Fruit fly (Drosophila melanogaster) whole organism, adult: ENCODE measurements around the gene AP-1mu.

Experiments
- CG12768 ChIP-seq: fragments of 200-800 bp; sonication (Bioruptor generic); optimal IDR thresholded peaks from 2 replicates; lab custom pipeline; 2017; ENCODE audit warnings: missing biosample characterization, missing genetic modification characterization, mild to moderate bottlenecking, moderate library complexity, missing genetic modification reagents
- CG5204 ChIP-seq: fragments of 200-800 bp; sonication (Bioruptor generic); optimal IDR thresholded peaks from 2 replicates; lab custom pipeline; 2016; ENCODE audit warnings: missing biosample characterization, missing genetic modification characterization
- CG7101 ChIP-seq: fragments of 200-800 bp; sonication (Bioruptor generic); optimal IDR thresholded peaks from 2 replicates; lab custom pipeline; 2018; ENCODE audit warnings: missing biosample characterization, mild to moderate bottlenecking, missing genetic modification characterization, moderate library complexity
- Clk ChIP-seq: fragments of 200-800 bp; sonication (Bioruptor generic); optimal IDR thresholded peaks from 2 replicates; lab custom pipeline; 2017; ENCODE audit warnings: missing biosample characterization, missing genetic modification characterization
- Crg-1 ChIP-seq: fragments of 200-800 bp; sonication (Bioruptor generic); optimal IDR thresholded peaks from 2 replicates; lab custom pipeline; 2016; ENCODE audit warnings: missing biosample characterization, missing genetic modification characterization
- Mnt ChIP-seq: fragments of 200-800 bp; sonication (Bioruptor generic); optimal IDR thresholded peaks from 2 replicates; lab custom pipeline; 2016; ENCODE audit warnings: missing biosample characterization, mild to moderate bottlenecking, missing genetic modification characterization
- bab1 ChIP-seq: fragments of 200-800 bp; sonication (Bioruptor generic); optimal IDR thresholded peaks from 3 replicates; lab custom pipeline; 2019; ENCODE audit warnings: missing biosample characterization, mild to moderate bottlenecking, missing genetic modification characterization, moderate library complexity
- kay ChIP-seq: fragments of 200-800 bp; sonication (Bioruptor generic); peaks from one replicate; lab custom pipeline; 2016; ENCODE audit warnings: missing biosample characterization, missing genetic modification characterization, borderline replicate concordance

DNA sequence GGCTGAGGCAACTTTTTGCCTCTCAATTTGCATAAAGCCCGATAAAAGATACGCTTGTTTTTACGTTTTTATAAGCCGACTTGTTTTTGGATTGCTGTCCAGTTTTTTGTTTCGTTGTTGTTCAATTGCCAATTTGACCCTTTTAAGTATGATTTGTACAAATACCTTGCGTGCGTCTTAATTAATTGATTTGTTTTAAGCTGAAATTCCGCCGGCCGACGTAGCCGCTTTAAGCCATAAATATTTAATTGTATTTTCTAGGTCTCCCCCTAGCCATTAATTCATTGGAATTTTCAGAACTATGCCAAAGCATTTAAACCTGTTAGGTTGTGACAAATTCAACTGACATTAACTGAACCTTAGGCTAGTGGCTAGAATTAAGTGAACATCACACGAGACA lies 37.3 kb upstream of the AP-1mu start:
- TF ChIP-seq bab1 (GFP tag; lab: Kevin White, UChicago) (no peak), kay (GFP tag; lab: Kevin White, UChicago) (no peak), Crg-1 (GFP tag; lab: Kevin White, UChicago) (no peak), CG5204 (GFP tag; lab: Kevin White, UChicago) (no peak), CG12768 (GFP tag; lab: Kevin White, UChicago) (no peak), CG7101 (no peak), Mnt (GFP tag; lab: Kevin White, UChicago) (no peak), Clk (GFP tag; lab: Kevin White, UChicago) (no peak)
